Worm (Caenorhabditis elegans): ENCODE results near the gene acdh-9.

The acdh-9 gene

ce11 chrII:814737-815136 is 33.7 kb downstream of the acdh-9 start, which contains the start of gene msrp-3:
Gene msrp-3 (minus strand): TSS chrII:814837.
- TF ChIP-seq aly-2 (tag; optimal IDR thresholded peaks at IDR 0.05), result no peak
- no peak for TF ChIP-seq alr-1 (tag; optimal IDR thresholded peaks at IDR 0.05)
- TF ChIP-seq sma-3 (GFP tag; optimal IDR thresholded peaks at IDR 0.05), result no peak
- TF ChIP-seq peb-1 (tag; optimal IDR thresholded peaks at IDR 0.05), result no peak
- TF ChIP-seq fos-1 (tag; optimal IDR thresholded peaks at IDR 0.05), result no peak
- TF ChIP-seq unc-55 (GFP tag; optimal IDR thresholded peaks at IDR 0.05), result no peak
- TF ChIP-seq nhr-237 (tag; optimal IDR thresholded peaks at IDR 0.05), result no peak
- no peak for TF ChIP-seq skn-1 (tag; optimal IDR thresholded peaks at IDR 0.05)
- no peak for TF ChIP-seq lin-11 (tag; optimal IDR thresholded peaks at IDR 0.05)
- no peak for TF ChIP-seq ceh-82 (tag; optimal IDR thresholded peaks at IDR 0.05)
- TF ChIP-seq unc-39 (tag; optimal IDR thresholded peaks at IDR 0.05), result no peak
- TF ChIP-seq lin-39 (tag; optimal IDR thresholded peaks at IDR 0.05), result no peak
- no peak for TF ChIP-seq sma-9 (GFP tag; optimal IDR thresholded peaks at IDR 0.05)
- TF ChIP-seq sma-9 (tag; optimal IDR thresholded peaks at IDR 0.05), result no peak
- TF ChIP-seq ceh-16 (tag; optimal IDR thresholded peaks at IDR 0.05), result no peak

ce11 chrII:812917-813316 is 35.5 kb downstream of the acdh-9 start, which contains the start of gene F46F5.5:
Gene F46F5.5 (minus strand): TSS chrII:813017.
- TF ChIP-seq nhr-21 (tag; optimal IDR thresholded peaks at IDR 0.05) (no peak), mdl-1 (tag; optimal IDR thresholded peaks at IDR 0.05) (no peak), aly-2 (tag; optimal IDR thresholded peaks at IDR 0.05) (no peak), ZK546.5 (tag; optimal IDR thresholded peaks at IDR 0.05) (no peak), lin-11 (tag; optimal IDR thresholded peaks at IDR 0.05) (no peak), zag-1 (tag; optimal IDR thresholded peaks at IDR 0.05) (no peak), nhr-25 (tag; optimal IDR thresholded peaks at IDR 0.05) (no peak), lin-13 (GFP tag; optimal IDR thresholded peaks at IDR 0.05) (no peak), skn-1 (tag; optimal IDR thresholded peaks at IDR 0.05) (no peak), nhr-12 (tag; optimal IDR thresholded peaks at IDR 0.05) (no peak)

ce11 chrII:808457-808856 is 39.9 kb downstream of the acdh-9 start, which contains the start of gene F46F5.11:
Gene F46F5.11 (plus strand): TSS chrII:808757.
- TF ChIP-seq ama-1 (optimal IDR thresholded peaks at IDR 0.05) (no peak), nhr-129 (tag; optimal IDR thresholded peaks at IDR 0.05) (no peak), lsy-2 (tag; optimal IDR thresholded peaks at IDR 0.05) (no peak), unc-55 (GFP tag; optimal IDR thresholded peaks at IDR 0.05) (no peak), nhr-6 (tag; optimal IDR thresholded peaks at IDR 0.05) (no peak), lin-39 (tag; optimal IDR thresholded peaks at IDR 0.05) (no peak), ztf-1 (GFP tag; conservative IDR thresholded peaks at IDR 0.05) (no peak), mab-5 (tag; optimal IDR thresholded peaks at IDR 0.05) (no peak), ztf-11 (tag; optimal IDR thresholded peaks at IDR 0.05) (no peak), nhr-237 (tag; optimal IDR thresholded peaks at IDR 0.05) (no peak), aly-2 (tag; optimal IDR thresholded peaks at IDR 0.05) (no peak), nhr-21 (tag; optimal IDR thresholded peaks at IDR 0.05) (no peak), zag-1 (tag; optimal IDR thresholded peaks at IDR 0.05) (no peak), peb-1 (tag; optimal IDR thresholded peaks at IDR 0.05) (no peak), nhr-11 (tag; optimal IDR thresholded peaks at IDR 0.05) (no peak), lin-13 (GFP tag; optimal IDR thresholded peaks at IDR 0.05) (no peak), ceh-16 (tag; optimal IDR thresholded peaks at IDR 0.05) (no peak), nhr-10 (tag; optimal IDR thresholded peaks at IDR 0.05) (no peak), ZK546.5 (tag; optimal IDR thresholded peaks at IDR 0.05) (no peak), snpc-4 (tag; optimal IDR thresholded peaks at IDR 0.05) (no peak)

- TF ChIP-seq fos-1 (tag; optimal IDR thresholded peaks at IDR 0.05) (no peak), ceh-16 (tag; optimal IDR thresholded peaks at IDR 0.05) (no peak), unc-62 (GFP tag; optimal IDR thresholded peaks at IDR 0.05) (no peak), nhr-237 (tag; optimal IDR thresholded peaks at IDR 0.05) (no peak), nhr-11 (tag; optimal IDR thresholded peaks at IDR 0.05) (no peak), sem-4 (tag; optimal IDR thresholded peaks at IDR 0.05) (no peak), lin-39 (tag; optimal IDR thresholded peaks at IDR 0.05) (no peak), nhr-6 (tag; optimal IDR thresholded peaks at IDR 0.05) (no peak), mab-5 (tag; optimal IDR thresholded peaks at IDR 0.05) (no peak), peb-1 (tag; optimal IDR thresholded peaks at IDR 0.05) (no peak), ztf-1 (GFP tag; conservative IDR thresholded peaks at IDR 0.05) (no peak), lin-13 (GFP tag; optimal IDR thresholded peaks at IDR 0.05) (no peak), alr-1 (tag; optimal IDR thresholded peaks at IDR 0.05) (no peak), egl-27 (tag; optimal IDR thresholded peaks at IDR 0.05) (no peak)
Measured at ce11 chrII:803009-803408, 45.4 kb downstream of the acdh-9 start, which contains the start of gene F46F5.13. Gene F46F5.13 (plus strand): TSS chrII:803309.

ce11 chrII:799700-800099 is 48.7 kb downstream of the acdh-9 start, which contains the start of gene F46F5.14:
Gene F46F5.14 (plus strand): TSS chrII:800000.
- TF ChIP-seq ztf-1 (GFP tag; conservative IDR thresholded peaks at IDR 0.05) (no peak), C34F6.9 (tag; optimal IDR thresholded peaks at IDR 0.05) (no peak), nhr-25 (tag; optimal IDR thresholded peaks at IDR 0.05) (no peak), ztf-11 (tag; optimal IDR thresholded peaks at IDR 0.05) (no peak), aly-2 (tag; optimal IDR thresholded peaks at IDR 0.05) (no peak), skn-1 (tag; optimal IDR thresholded peaks at IDR 0.05) (no peak), nhr-12 (tag; optimal IDR thresholded peaks at IDR 0.05) (no peak), zag-1 (tag; optimal IDR thresholded peaks at IDR 0.05) (no peak), ama-1 (optimal IDR thresholded peaks at IDR 0.05) (no peak), nhr-10 (tag; optimal IDR thresholded peaks at IDR 0.05) (no peak), nhr-21 (tag; optimal IDR thresholded peaks at IDR 0.05) (no peak), R02D3.7 (tag; optimal IDR thresholded peaks at IDR 0.05) (no peak), ceh-82 (tag; optimal IDR thresholded peaks at IDR 0.05) (no peak)
